Worm (Caenorhabditis elegans) whole organism, L3 larva: ENCODE data around the gene nhr-147.

Source experiments
- aly-2 ChIP-seq: fragments of 150-350 bp; optimal IDR thresholded peaks from 2 replicates; lab custom pipeline; 2014; ENCODE audit warnings: missing biosample characterization, missing genetic modification characterization
- ama-1 ChIP-seq: fragments of 150-350 bp; optimal IDR thresholded peaks from 2 replicates; lab custom pipeline; 2018
- ceh-16 ChIP-seq: sonication (generic microtip); optimal IDR thresholded peaks from 2 replicates; lab custom pipeline; 2017; ENCODE audit warnings: missing biosample characterization, missing genetic modification characterization
- daf-12 ChIP-seq: fragments of 150-350 bp; optimal IDR thresholded peaks from 2 replicates; lab custom pipeline; 2014; ENCODE audit warnings: missing biosample characterization, missing genetic modification reagents, missing genetic modification characterization
- elt-1 ChIP-seq: fragments of 150-350 bp; optimal IDR thresholded peaks from 2 replicates; lab custom pipeline; 2014; ENCODE audit warnings: missing biosample characterization, missing genetic modification characterization
- elt-3 ChIP-seq, 3 experiments: fragments of 150-350 bp in 1 of 3; sonication (generic microtip) in 2 of 3; optimal IDR thresholded peaks; 2 replicates in 2 of 3; 4 replicates in 1 of 3; lab custom pipeline; 2014 to 2017; ENCODE audit warnings: missing biosample characterization in 3 of 3, missing genetic modification characterization in 3 of 3
- lin-15B ChIP-seq: fragments of 150-350 bp; optimal IDR thresholded peaks from 2 replicates; lab custom pipeline; 2014; ENCODE audit warnings: missing biosample characterization, missing genetic modification characterization
- nhr-11 ChIP-seq: fragments of 150-350 bp; optimal IDR thresholded peaks from 2 replicates; lab custom pipeline; 2014; ENCODE audit warnings: missing biosample characterization, missing genetic modification characterization
- nhr-12 ChIP-seq: fragments of 150-350 bp; optimal IDR thresholded peaks from 2 replicates; lab custom pipeline; 2014; ENCODE audit warnings: missing biosample characterization, missing genetic modification characterization
- nhr-77 ChIP-seq: fragments of 150-350 bp; optimal IDR thresholded peaks from 2 replicates; lab custom pipeline; 2014; ENCODE audit warnings: missing biosample characterization, missing genetic modification characterization
- pha-4 ChIP-seq: fragments of 150-350 bp; optimal IDR thresholded peaks from 2 replicates; lab custom pipeline; 2014; ENCODE audit warnings: missing biosample characterization, missing genetic modification reagents, missing genetic modification characterization
- pqm-1 ChIP-seq: fragments of 150-350 bp; optimal IDR thresholded peaks from 2 replicates; lab custom pipeline; 2017; ENCODE audit warnings: missing biosample characterization, missing genetic modification characterization, inconsistent platforms
- unc-39 ChIP-seq: sonication (generic microtip); optimal IDR thresholded peaks from 4 replicates; lab custom pipeline; 2017; ENCODE audit warnings: missing biosample characterization, missing genetic modification characterization
- ztf-4 ChIP-seq: fragments of 150-350 bp; optimal IDR thresholded peaks from 2 replicates; lab custom pipeline; 2014; ENCODE audit warnings: missing biosample characterization, missing genetic modification characterization

DNA sequence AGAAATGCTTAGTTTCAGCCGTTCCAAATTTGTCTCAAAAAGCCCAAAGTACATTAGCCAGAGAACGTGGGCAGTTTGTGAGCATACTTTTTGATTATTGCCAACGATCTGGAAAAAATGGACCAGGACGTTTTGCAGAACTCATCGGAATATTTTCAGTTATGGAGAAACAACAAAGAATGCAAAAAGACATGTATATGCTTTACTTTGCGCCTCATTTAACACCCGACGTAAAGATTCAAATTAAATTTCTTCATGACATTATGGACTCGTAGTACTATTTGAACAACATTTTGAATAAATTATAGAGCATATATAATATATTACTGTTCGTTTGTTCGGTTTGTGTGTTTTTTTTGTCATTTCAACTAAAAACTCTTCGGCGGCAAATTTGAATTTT, 2.1 kb upstream of the nhr-147 start, which contains the start of gene srh-244:
- no peak for TF ChIP-seq ama-1 (lab: Kevin White, UChicago)
- TF ChIP-seq aly-2 (tag; lab: Kevin White, UChicago): no peak
- no peak for TF ChIP-seq nhr-11
- no peak for TF ChIP-seq pha-4 (tag; lab: Kevin White, UChicago)
- no peak for TF ChIP-seq pqm-1 (tag; lab: Kevin White, UChicago)
- TF ChIP-seq elt-1 (tag; lab: Kevin White, UChicago): no peak
- TF ChIP-seq elt-3 (tag; optimal IDR thresholded peaks at IDR 0.05; lab: Kevin White, UChicago): no peak
- TF ChIP-seq nhr-77 (tag; lab: Kevin White, UChicago): no peak
- no peak for TF ChIP-seq lin-15B (tag; lab: Kevin White, UChicago)
- no peak for TF ChIP-seq daf-12 (tag; lab: Kevin White, UChicago)
- no peak for TF ChIP-seq ceh-16
- no peak for TF ChIP-seq ztf-4 (tag; lab: Kevin White, UChicago)
- TF ChIP-seq unc-39 (tag; lab: Kevin White, UChicago): no peak
- TF ChIP-seq nhr-12 (tag; lab: Kevin White, UChicago): no peak
